Fruit fly (Drosophila melanogaster): ENCODE measurements around the gene CG5199.

Gene CG5199

DNA sequence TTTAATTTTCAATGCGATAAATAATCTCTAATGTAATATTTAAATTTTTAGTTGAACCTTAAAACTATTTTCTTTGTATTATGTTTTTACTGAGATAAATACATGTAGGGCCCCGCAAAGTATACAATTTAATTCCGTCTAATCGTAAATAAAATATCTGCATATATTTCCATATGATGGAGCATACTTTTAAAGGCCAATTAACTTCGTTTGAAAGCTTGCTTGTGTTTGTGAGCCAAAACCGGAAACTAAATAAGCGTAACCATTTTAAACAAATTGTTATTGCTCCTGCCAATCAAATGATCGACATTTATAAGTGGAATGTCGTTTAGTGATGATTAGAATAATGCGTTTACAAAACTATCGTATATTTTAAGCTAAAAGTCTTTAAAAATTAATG, 41.9 kb downstream of the CG5199 start (continued):
- TF ChIP-seq oc (tag; optimal IDR thresholded peaks at IDR 0.05) (no peak), Hr3 (GFP tag; optimal IDR thresholded peaks at IDR 0.05) (no peak), CG14014 (GFP tag; IDR thresholded peaks at IDR 0.05) (no peak), jumu (GFP tag; optimal IDR thresholded peaks at IDR 0.05) (no peak), Elba2 (GFP tag; optimal IDR thresholded peaks at IDR 0.05) (no peak), danr (GFP tag; IDR thresholded peaks at IDR 0.05) (no peak), ci (GFP tag; IDR thresholded peaks at IDR 0.05) (peak; percentile 7; the same call in 1 of the 3 replicates), CG8478 (optimal IDR thresholded peaks at IDR 0.05) (no peak), cg (GFP tag; optimal IDR thresholded peaks at IDR 0.05) (peak; percentile 60), CG6765 (GFP tag; optimal IDR thresholded peaks at IDR 0.05) (peak; percentile 17), Meics (GFP tag; optimal IDR thresholded peaks at IDR 0.05) (peak; percentile 8), Opbp (GFP tag; IDR thresholded peaks at IDR 0.05; ENCODE audit: partially characterized antibody) (no peak), toy (GFP tag; IDR thresholded peaks at IDR 0.05) (no peak), CG15514 (GFP tag; optimal IDR thresholded peaks at IDR 0.05) (no peak), CG12659 (GFP tag; optimal IDR thresholded peaks at IDR 0.05) (peak; percentile 8), Med (GFP tag) (peak; percentile 63), exex (tag; optimal IDR thresholded peaks at IDR 0.05) (peak; percentile 53), CG15696 (tag; optimal IDR thresholded peaks at IDR 0.05) (no peak), CG10654 (GFP tag; optimal IDR thresholded peaks at IDR 0.05) (no peak), Hand (GFP tag; optimal IDR thresholded peaks at IDR 0.05) (no peak), Ets97D (GFP tag; optimal IDR thresholded peaks at IDR 0.05) (peak; percentile 90), CG7839 (tag; optimal IDR thresholded peaks at IDR 0.05) (no peak), stwl (tag; optimal IDR thresholded peaks at IDR 0.05) (no peak), CG17359 (tag; optimal IDR thresholded peaks at IDR 0.05) (peak; percentile 16), PHDP (tag; optimal IDR thresholded peaks at IDR 0.05) (peak; percentile 35), gsb-n (tag; optimal IDR thresholded peaks at IDR 0.05) (peak; percentile 18), Sox100B (GFP tag; optimal IDR thresholded peaks at IDR 0.05) (peak; percentile 27), chm (GFP tag; IDR thresholded peaks at IDR 0.05) (no peak), hkb (optimal IDR thresholded peaks at IDR 0.05) (no peak), hkb (GFP tag; IDR thresholded peaks at IDR 0.05) (0 out of 2 replicates have a peak, but pooled peaks have one; percentile 20), Vsx1 (GFP tag; optimal IDR thresholded peaks at IDR 0.05) (peak; percentile 100), pnt (GFP tag; optimal IDR thresholded peaks at IDR 0.05) (no peak), kah (GFP tag; optimal IDR thresholded peaks at IDR 0.05) (no peak), CG12391 (tag; optimal IDR thresholded peaks at IDR 0.05) (peak; percentile 4), CG2202 (tag; optimal IDR thresholded peaks at IDR 0.05) (no peak), Dip2 (GFP tag; IDR thresholded peaks at IDR 0.05) (no peak), CG18619 (GFP tag; optimal IDR thresholded peaks at IDR 0.05) (no peak), crp (GFP tag; optimal IDR thresholded peaks at IDR 0.05) (no peak), CG14965 (GFP tag; optimal IDR thresholded peaks at IDR 0.05; ENCODE audit: borderline replicate concordance) (no peak), Dll (GFP tag; IDR thresholded peaks at IDR 0.05; ENCODE audit: partially characterized antibody) (no peak), tin (GFP tag; optimal IDR thresholded peaks at IDR 0.05) (no peak), CG13296 (GFP tag; optimal IDR thresholded peaks at IDR 0.05) (peak; percentile 13), klu (GFP tag; IDR thresholded peaks at IDR 0.05) (no peak), CG12155 (GFP tag; optimal IDR thresholded peaks at IDR 0.05) (no peak), Mad (GFP tag; optimal IDR thresholded peaks at IDR 0.05) (no peak), sd (tag; optimal IDR thresholded peaks at IDR 0.05) (peak; percentile 26)
